Worm (Caenorhabditis elegans) whole organism, L4 larva: ENCODE measurements around the gene eol-1.

ENCODE experiments used
- D1046.2 ChIP-seq: fragments of 200-800 bp; sonication (Bioruptor generic); IDR thresholded peaks from 2 replicates; pipeline ENCODE4 v1.3.6; 2022; ENCODE audit warnings: missing genetic modification characterization, missing compliant biosample characterization
- F26F4.8 ChIP-seq: fragments of 200-800 bp; sonication (Bioruptor generic); conservative IDR thresholded peaks from 2 replicates; pipeline ENCODE4 v1.3.6; 2022; ENCODE audit warnings: missing genetic modification characterization, missing compliant biosample characterization
- F49E8.2 ChIP-seq: sonication (generic microtip); optimal IDR thresholded peaks from 2 replicates; lab custom pipeline; 2016; ENCODE audit warnings: missing compliant biosample characterization, mild to moderate bottlenecking, missing genetic modification characterization, borderline replicate concordance
- R02D3.7 ChIP-seq: fragments of 150-350 bp; sonication (generic microtip); optimal IDR thresholded peaks from 3 replicates; lab custom pipeline; 2014; ENCODE audit warnings: missing biosample characterization, missing genetic modification characterization
- T20F7.1 ChIP-seq: fragments of 200-800 bp; sonication (Bioruptor generic); optimal IDR thresholded peaks from 2 replicates; lab custom pipeline; 2018; ENCODE audit warnings: mild to moderate bottlenecking, missing genetic modification characterization, missing compliant biosample characterization
- T26A8.4 ChIP-seq: fragments of 200-800 bp; sonication (Bioruptor generic); IDR thresholded peaks from 2 replicates; pipeline ENCODE4 v1.3.6; 2022; ENCODE audit warnings: missing genetic modification characterization, missing compliant biosample characterization
- Y105C5A.15 ChIP-seq: fragments of 200-800 bp; sonication (Bioruptor generic); IDR thresholded peaks from 2 replicates; pipeline ENCODE4 v1.3.6; 2022; ENCODE audit warnings: missing genetic modification characterization, missing compliant biosample characterization
- Y48G9A.11 ChIP-seq: fragments of 200-800 bp; sonication (Bioruptor generic); IDR thresholded peaks from 2 replicates; pipeline ENCODE4 v1.3.6; 2022; ENCODE audit warnings: missing genetic modification reagents, missing genetic modification characterization, missing compliant biosample characterization
- ZK337.2 ChIP-seq: fragments of 200-800 bp; sonication (Bioruptor generic); IDR thresholded peaks from 2 replicates; pipeline ENCODE4 v1.3.6; 2022; ENCODE audit warnings: missing genetic modification reagents, missing genetic modification characterization, missing compliant biosample characterization
- aha-1 ChIP-seq: fragments of 150-350 bp; peaks from one replicate; lab custom pipeline; 2014; ENCODE audit warnings: missing biosample characterization, missing genetic modification characterization
- aly-2 ChIP-seq: sonication (generic microtip); optimal IDR thresholded peaks from 2 replicates; lab custom pipeline; 2018; ENCODE audit warnings: missing biosample characterization, missing genetic modification characterization
- ama-1 ChIP-seq: fragments of 150-350 bp; optimal IDR thresholded peaks from 2 replicates; lab custom pipeline; 2014; ENCODE audit warnings: inconsistent platforms, mixed read lengths
- ceh-20 ChIP-seq: fragments of 200-800 bp; sonication (Bioruptor generic); IDR thresholded peaks from 2 replicates; pipeline ENCODE4 v1.3.6; 2022; ENCODE audit warnings: missing genetic modification reagents, missing genetic modification characterization, missing compliant biosample characterization
- ceh-28 ChIP-seq: fragments of 150-350 bp; optimal IDR thresholded peaks from 2 replicates; lab custom pipeline; 2014; ENCODE audit warnings: missing biosample characterization, missing genetic modification reagents, missing genetic modification characterization
- ceh-32 ChIP-seq: sonication (generic microtip); optimal IDR thresholded peaks from 2 replicates; lab custom pipeline; 2016; ENCODE audit warnings: mild to moderate bottlenecking, missing genetic modification characterization, missing compliant biosample characterization; ENCODE audit not compliant: poor library complexity
- ces-1 ChIP-seq: fragments of 150-350 bp; sonication (generic microtip); optimal IDR thresholded peaks from 4 replicates; lab custom pipeline; 2014; ENCODE audit warnings: missing biosample characterization, missing genetic modification reagents, missing genetic modification characterization
- daf-16 ChIP-seq, 3 experiments: sonication (generic microtip); optimal IDR thresholded peaks; 2 replicates each; lab custom pipeline; 2016 to 2017; ENCODE audit warnings: missing genetic modification characterization in 3 of 3, missing genetic modification reagents in 3 of 3, mild to moderate bottlenecking in 2 of 3, missing compliant biosample characterization in 2 of 3, missing biosample characterization in 1 of 3, moderate library complexity in 1 of 3
- daf-19 ChIP-seq: fragments of 200-800 bp; sonication (Bioruptor generic); conservative IDR thresholded peaks from 2 replicates; pipeline ENCODE4 v1.3.6; 2022; ENCODE audit warnings: missing genetic modification characterization, missing compliant biosample characterization
- daf-8 ChIP-seq: fragments of 200-800 bp; sonication (Bioruptor generic); IDR thresholded peaks from 2 replicates; pipeline ENCODE4 v1.3.6; 2022; ENCODE audit warnings: missing genetic modification characterization, missing compliant biosample characterization
- dmd-6 ChIP-seq: fragments of 200-800 bp; sonication (Bioruptor generic); IDR thresholded peaks from 2 replicates; pipeline ENCODE4 v1.3.6; 2022; ENCODE audit warnings: missing genetic modification reagents, missing genetic modification characterization, missing compliant biosample characterization
- dmd-9 ChIP-seq: fragments of 200-800 bp; sonication (Bioruptor generic); IDR thresholded peaks from 2 replicates; pipeline ENCODE4 v1.3.6; 2022; ENCODE audit warnings: missing genetic modification reagents, missing genetic modification characterization, missing compliant biosample characterization
- duxl-1 ChIP-seq: sonication (generic microtip); optimal IDR thresholded peaks from 2 replicates; lab custom pipeline; 2016; ENCODE audit warnings: mild to moderate bottlenecking, missing genetic modification characterization, moderate library complexity, missing compliant biosample characterization; ENCODE audit not compliant: poor library complexity
- dve-1 ChIP-seq: sonication (generic microtip); optimal IDR thresholded peaks from 2 replicates; lab custom pipeline; 2017; ENCODE audit warnings: antibody characterized with exemption, mild to moderate bottlenecking, missing genetic modification characterization, missing compliant biosample characterization; ENCODE audit not compliant: insufficient read depth
- egl-43 ChIP-seq: fragments of 200-800 bp; sonication (Bioruptor generic); IDR thresholded peaks from 2 replicates; pipeline ENCODE4 v1.3.6; 2022; ENCODE audit warnings: missing genetic modification reagents, missing genetic modification characterization, missing compliant biosample characterization
- gei-8 ChIP-seq: fragments of 200-800 bp; sonication (Bioruptor generic); optimal IDR thresholded peaks from 2 replicates; lab custom pipeline; 2018; ENCODE audit warnings: mild to moderate bottlenecking, missing genetic modification characterization, missing compliant biosample characterization
- hlh-11 ChIP-seq: fragments of 200-800 bp; sonication (Bioruptor generic); optimal IDR thresholded peaks from 2 replicates; lab custom pipeline; 2018; ENCODE audit warnings: mild to moderate bottlenecking, missing genetic modification characterization, missing compliant biosample characterization
- hlh-30 ChIP-seq: sonication (generic microtip); optimal IDR thresholded peaks from 2 replicates; lab custom pipeline; 2017; ENCODE audit warnings: antibody characterized with exemption, mild to moderate bottlenecking, missing genetic modification characterization, missing compliant biosample characterization; ENCODE audit not compliant: insufficient read depth
- hmg-1.1 ChIP-seq: fragments of 200-800 bp; sonication (Bioruptor generic); IDR thresholded peaks from 2 replicates; pipeline ENCODE4 v1.3.6; 2022; ENCODE audit warnings: missing genetic modification reagents, missing genetic modification characterization, missing compliant biosample characterization
- lin-38 ChIP-seq: fragments of 200-800 bp; sonication (Bioruptor generic); IDR thresholded peaks from 2 replicates; pipeline ENCODE4 v1.3.6; 2022; ENCODE audit warnings: missing genetic modification reagents, missing genetic modification characterization, missing compliant biosample characterization
- lin-39 ChIP-seq: fragments of 150-350 bp; optimal IDR thresholded peaks from 2 replicates; lab custom pipeline; 2014; ENCODE audit warnings: missing biosample characterization, missing genetic modification reagents, missing genetic modification characterization
- madf-5 ChIP-seq, 2 experiments: fragments of 200-800 bp; sonication (Bioruptor generic); IDR thresholded peaks; 2 replicates each; pipeline ENCODE4 v1.3.6; 2022; ENCODE audit warnings: missing compliant biosample characterization in 2 of 2, missing genetic modification characterization in 2 of 2
- madf-9 ChIP-seq: fragments of 200-800 bp; sonication (Bioruptor generic); conservative IDR thresholded peaks from 2 replicates; pipeline ENCODE4 v1.3.6; 2022; ENCODE audit warnings: missing genetic modification reagents, missing genetic modification characterization, missing compliant biosample characterization
- mdt-29 ChIP-seq: fragments of 200-800 bp; sonication (Bioruptor generic); IDR thresholded peaks from 2 replicates; pipeline ENCODE4 v1.3.6; 2022; ENCODE audit warnings: missing genetic modification reagents, missing genetic modification characterization, missing compliant biosample characterization
- mes-2 ChIP-seq: sonication (generic microtip); optimal IDR thresholded peaks from 2 replicates; lab custom pipeline; 2016; ENCODE audit warnings: missing genotype, mild to moderate bottlenecking, missing genetic modification characterization, missing compliant biosample characterization; ENCODE audit not compliant: poor library complexity, severe bottlenecking
- mxl-2 ChIP-seq: fragments of 200-800 bp; sonication (Bioruptor generic); conservative IDR thresholded peaks from 2 replicates; pipeline ENCODE4 v1.3.6; 2022; ENCODE audit warnings: missing genetic modification reagents, missing genetic modification characterization, missing compliant biosample characterization
- nhr-102 ChIP-seq: sonication (generic microtip); optimal IDR thresholded peaks from 2 replicates; lab custom pipeline; 2016; ENCODE audit warnings: mild to moderate bottlenecking, missing genetic modification characterization, moderate library complexity, missing compliant biosample characterization
- nhr-11 ChIP-seq: fragments of 150-350 bp; optimal IDR thresholded peaks from 2 replicates; lab custom pipeline; 2014; ENCODE audit warnings: missing biosample characterization, missing genetic modification characterization
- nhr-111 ChIP-seq: fragments of 200-800 bp; sonication (Bioruptor generic); optimal IDR thresholded peaks from 2 replicates; lab custom pipeline; 2018; ENCODE audit warnings: mild to moderate bottlenecking, missing genetic modification characterization, missing compliant biosample characterization
- nhr-28 ChIP-seq: fragments of 150-350 bp; optimal IDR thresholded peaks from 2 replicates; lab custom pipeline; 2014; ENCODE audit warnings: missing biosample characterization, missing genetic modification characterization
- nhr-41 ChIP-seq: fragments of 200-800 bp; sonication (Bioruptor generic); IDR thresholded peaks from 2 replicates; pipeline ENCODE4 v1.3.6; 2022; ENCODE audit warnings: missing genetic modification reagents, missing genetic modification characterization, missing compliant biosample characterization
- nhr-6 ChIP-seq: fragments of 150-350 bp; optimal IDR thresholded peaks from 2 replicates; lab custom pipeline; 2014; ENCODE audit warnings: missing biosample characterization, missing genetic modification characterization
- nhr-76 ChIP-seq: fragments of 150-350 bp; optimal IDR thresholded peaks from 2 replicates; lab custom pipeline; 2014; ENCODE audit warnings: missing biosample characterization, missing genetic modification characterization
- saeg-2 ChIP-seq: fragments of 200-800 bp; sonication (Bioruptor generic); IDR thresholded peaks from 2 replicates; pipeline ENCODE4 v1.3.6; 2022; ENCODE audit warnings: missing genetic modification reagents, missing genetic modification characterization, missing compliant biosample characterization
- snpc-1.2 ChIP-seq: fragments of 200-800 bp; sonication (Bioruptor generic); IDR thresholded peaks from 2 replicates; pipeline ENCODE4 v1.3.6; 2022; ENCODE audit warnings: missing genetic modification reagents, missing genetic modification characterization, missing compliant biosample characterization
- snpc-4 ChIP-seq: fragments of 150-350 bp; optimal IDR thresholded peaks from 2 replicates; lab custom pipeline; 2014; ENCODE audit warnings: missing biosample characterization, missing genetic modification characterization
- tag-97 ChIP-seq: fragments of 200-800 bp; sonication (Bioruptor generic); IDR thresholded peaks from 2 replicates; pipeline ENCODE4 v1.3.6; 2022; ENCODE audit warnings: missing genetic modification characterization, missing compliant biosample characterization
- tra-1 ChIP-seq: fragments of 200-800 bp; sonication (Bioruptor generic); IDR thresholded peaks from 2 replicates; pipeline ENCODE4 v1.3.6; 2022; ENCODE audit warnings: missing genetic modification reagents, missing genetic modification characterization, missing compliant biosample characterization
- unc-130 ChIP-seq: sonication (generic microtip); optimal IDR thresholded peaks from 2 replicates; lab custom pipeline; 2016; ENCODE audit warnings: missing genetic modification reagents, missing genetic modification characterization, missing compliant biosample characterization
- zfp-3 ChIP-seq: fragments of 200-800 bp; sonication (Bioruptor generic); conservative IDR thresholded peaks from 2 replicates; pipeline ENCODE4 v1.3.6; 2022; ENCODE audit warnings: missing genetic modification reagents, missing genetic modification characterization, missing compliant biosample characterization
- zip-11 ChIP-seq: fragments of 200-800 bp; sonication (Bioruptor generic); IDR thresholded peaks from 2 replicates; pipeline ENCODE4 v1.3.6; 2022; ENCODE audit warnings: missing genetic modification characterization, missing compliant biosample characterization
- zip-2 ChIP-seq: fragments of 150-350 bp; optimal IDR thresholded peaks from 2 replicates; lab custom pipeline; 2014; ENCODE audit warnings: missing biosample characterization, missing genetic modification characterization

Gene eol-1

DNA sequence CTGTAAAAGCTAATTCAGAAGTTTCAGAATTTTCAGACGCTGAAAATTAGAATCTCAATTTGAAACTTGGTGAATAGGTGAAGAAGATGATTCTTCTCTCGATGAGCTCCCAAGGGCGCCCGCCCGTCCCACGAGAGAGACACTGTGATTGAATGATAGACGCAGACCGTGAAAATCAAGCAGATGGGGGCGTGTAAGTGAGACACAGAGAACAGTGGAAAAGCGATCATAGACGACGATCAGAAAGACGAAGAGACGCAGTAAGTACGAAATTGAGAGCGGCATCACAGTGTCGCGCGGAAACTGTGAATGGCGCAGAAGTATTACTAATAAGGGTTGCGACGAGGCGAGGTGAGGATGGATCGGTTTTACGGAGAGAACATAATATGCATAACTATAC, 21.7 kb upstream of the eol-1 start:
- TF ChIP-seq hlh-11 (tag; lab: Kevin White, UChicago) = peak; percentile 56
- no peak for TF ChIP-seq saeg-2 (GFP tag; lab: Robert Waterston, UW)
- peak; percentile 32; the same call in 1 of the 2 replicates for TF ChIP-seq tra-1 (GFP tag; lab: Robert Waterston, UW)
- TF ChIP-seq T20F7.1 = no peak
- TF ChIP-seq Y105C5A.15 (GFP tag; lab: Robert Waterston, UW) = no peak
- no peak for TF ChIP-seq D1046.2 (GFP tag; lab: Robert Waterston, UW)
- TF ChIP-seq snpc-4 (tag; lab: Kevin White, UChicago) = no peak
- TF ChIP-seq madf-5 (GFP tag; IDR thresholded peaks at IDR 0.05; lab: Robert Waterston, UW) = no peak
- TF ChIP-seq aly-2 (tag; lab: Kevin White, UChicago) = no peak
- TF ChIP-seq daf-19 (GFP tag; lab: Robert Waterston, UW) = no peak
- peak; percentile 29 for TF ChIP-seq dve-1 (tag; lab: Kevin White, UChicago)
- no peak for TF ChIP-seq dmd-6 (GFP tag; lab: Robert Waterston, UW)
- no peak for TF ChIP-seq ZK337.2
- no peak for TF ChIP-seq mdt-29 (GFP tag; lab: Robert Waterston, UW)
- TF ChIP-seq unc-130 (GFP tag; lab: Kevin White, UChicago) = no peak
- TF ChIP-seq ceh-20 (GFP tag; lab: Robert Waterston, UW) = no peak
- no peak for TF ChIP-seq egl-43 (GFP tag; lab: Robert Waterston, UW)
- peak; percentile 72 for TF ChIP-seq aha-1
- no peak for TF ChIP-seq tag-97 (GFP tag; lab: Robert Waterston, UW)
- no peak for TF ChIP-seq nhr-6 (tag; lab: Kevin White, UChicago)
- TF ChIP-seq ces-1 (GFP tag; lab: Kevin White, UChicago) = no peak
- TF ChIP-seq lin-38 (GFP tag; lab: Robert Waterston, UW) = no peak
- peak; percentile 11 for TF ChIP-seq nhr-28
- no peak for TF ChIP-seq daf-8 (GFP tag; lab: Robert Waterston, UW)
- no peak for TF ChIP-seq duxl-1
- no peak for TF ChIP-seq zip-2 (tag; lab: Kevin White, UChicago)
- TF ChIP-seq nhr-102 = no peak
- no peak for TF ChIP-seq nhr-76 (tag; lab: Kevin White, UChicago)
- no peak for TF ChIP-seq F26F4.8 (GFP tag; lab: Robert Waterston, UW)
- no peak for TF ChIP-seq zip-11
- TF ChIP-seq zfp-3 (GFP tag; lab: Robert Waterston, UW) = no peak
- no peak for TF ChIP-seq nhr-11 (tag; lab: Kevin White, UChicago)
- TF ChIP-seq T26A8.4 (GFP tag; lab: Robert Waterston, UW) = no peak
- TF ChIP-seq nhr-41 (GFP tag; lab: Robert Waterston, UW) = no peak
- no peak for TF ChIP-seq ama-1
- no peak for TF ChIP-seq madf-9
- TF ChIP-seq Y48G9A.11 (GFP tag; lab: Robert Waterston, UW) = no peak
- TF ChIP-seq F49E8.2 (tag; lab: Kevin White, UChicago) = no peak
- TF ChIP-seq dmd-9 (GFP tag; lab: Robert Waterston, UW) = no peak
- TF ChIP-seq daf-16 (GFP tag; optimal IDR thresholded peaks at IDR 0.05; lab: Kevin White, UChicago) = no peak
- TF ChIP-seq daf-16 (tag; optimal IDR thresholded peaks at IDR 0.05; lab: Kevin White, UChicago) = peak; percentile 22
- no peak for TF ChIP-seq gei-8 (GFP tag; lab: Kevin White, UChicago)
- 0 out of 2 replicates have a peak, but pooled peaks have one; percentile 22 for TF ChIP-seq hmg-1.1
- TF ChIP-seq mxl-2 (GFP tag; lab: Robert Waterston, UW) = no peak
- TF ChIP-seq mes-2 (tag; lab: Kevin White, UChicago) = peak; percentile 52
- TF ChIP-seq ceh-32 (tag; lab: Kevin White, UChicago) = no peak
- no peak for TF ChIP-seq nhr-111 (GFP tag; lab: Kevin White, UChicago)
- TF ChIP-seq snpc-1.2 (GFP tag; lab: Robert Waterston, UW) = no peak
- no peak for TF ChIP-seq R02D3.7
- no peak for TF ChIP-seq ceh-28
- TF ChIP-seq hlh-30 = peak; percentile 43
- no peak for TF ChIP-seq lin-39 (tag; lab: Kevin White, UChicago)
